Worm (Caenorhabditis elegans): Measurements from ENCODE around the gene F42A6.5.

DNA sequence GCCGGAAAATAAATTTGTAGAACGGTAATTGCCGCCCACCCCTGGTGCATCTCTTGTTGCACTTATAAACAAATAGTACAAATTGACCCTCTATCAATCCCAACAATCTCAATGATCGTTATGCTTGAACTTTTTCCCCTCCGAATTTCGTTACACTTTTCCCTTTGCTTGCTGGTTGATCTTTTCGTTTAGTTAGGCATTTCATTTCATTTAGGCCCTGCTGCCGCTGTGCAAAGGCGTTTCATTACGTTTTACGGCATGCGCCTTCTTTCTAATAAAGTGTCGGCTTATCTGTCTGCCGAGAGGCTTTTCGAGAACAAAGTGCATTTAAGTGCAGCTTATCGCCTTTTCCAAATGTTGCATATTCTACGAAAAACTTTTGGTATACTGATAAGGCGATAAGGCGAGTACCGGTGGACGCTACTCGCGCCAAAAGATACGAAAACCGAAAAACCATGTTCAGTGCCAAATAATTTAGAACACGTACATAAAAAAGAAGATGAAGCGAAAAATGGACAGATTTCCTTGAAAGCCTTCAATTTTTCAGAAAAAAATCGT is 20.9 kb downstream of the F42A6.5 start:
- no peak for TF ChIP-seq pes-1 (GFP tag; IDR thresholded peaks at IDR 0.05)
- no peak for TF ChIP-seq scrt-1 (GFP tag; IDR thresholded peaks at IDR 0.05)
- TF ChIP-seq ceh-36 (tag; optimal IDR thresholded peaks at IDR 0.05), result no peak
- no peak for TF ChIP-seq tbx-37 (GFP tag; conservative IDR thresholded peaks at IDR 0.05)
- TF ChIP-seq ama-1 (optimal IDR thresholded peaks at IDR 0.05), result no peak
- no peak for TF ChIP-seq B0310.2 (tag; optimal IDR thresholded peaks at IDR 0.05)
- no peak for TF ChIP-seq flt-1 (GFP tag; IDR thresholded peaks at IDR 0.05)

Data from whole organism, early embryonic.